Worm (Caenorhabditis elegans) whole organism, young adult: ENCODE results near the gene str-229.

ENCODE experiments used
- D2030.7 ChIP-seq: fragments of 200-800 bp; sonication (Bioruptor generic); IDR thresholded peaks from 2 replicates; pipeline ENCODE4 v1.3.6; 2022; ENCODE audit warnings: missing genetic modification reagents, missing genetic modification characterization, missing compliant biosample characterization
- F10E7.11 ChIP-seq: sonication (generic microtip); optimal IDR thresholded peaks from 2 replicates; lab custom pipeline; 2017; ENCODE audit warnings: mild to moderate bottlenecking, missing genetic modification characterization, moderate library complexity, missing compliant biosample characterization
- F22D6.2 ChIP-seq: sonication (generic microtip); optimal IDR thresholded peaks from 2 replicates; lab custom pipeline; 2016; ENCODE audit warnings: mild to moderate bottlenecking, missing genetic modification characterization, missing compliant biosample characterization
- F23B12.7 ChIP-seq: sonication (generic microtip); optimal IDR thresholded peaks from 2 replicates; lab custom pipeline; 2017; ENCODE audit warnings: missing genetic modification characterization, mild to moderate bottlenecking, missing compliant biosample characterization, antibody characterized with exemption, moderate library complexity; ENCODE audit not compliant: insufficient read depth
- F55B11.4 ChIP-seq: sonication (generic microtip); optimal IDR thresholded peaks from 2 replicates; lab custom pipeline; 2016; ENCODE audit warnings: missing compliant biosample characterization, missing genetic modification characterization, borderline replicate concordance; ENCODE audit not compliant: insufficient read depth
- F57C9.4 ChIP-seq: sonication (generic microtip); optimal IDR thresholded peaks from 2 replicates; lab custom pipeline; 2017; ENCODE audit warnings: mild to moderate bottlenecking, missing genetic modification characterization, missing compliant biosample characterization
- K12H6.12 ChIP-seq: fragments of 200-800 bp; sonication (Bioruptor generic); optimal IDR thresholded peaks from 2 replicates; lab custom pipeline; 2018; ENCODE audit warnings: mild to moderate bottlenecking, missing genetic modification characterization, missing compliant biosample characterization
- Y95B8A.8 ChIP-seq: fragments of 200-800 bp; sonication (Bioruptor generic); IDR thresholded peaks from 2 replicates; pipeline ENCODE4 v1.3.6; 2022; ENCODE audit warnings: missing genetic modification reagents, missing genetic modification characterization, missing compliant biosample characterization
- ama-1 ChIP-seq, 3 experiments: fragments of 150-350 bp in 1 of 3; sonication (generic microtip) in 2 of 3; optimal IDR thresholded peaks; 2 replicates each; lab custom pipeline; 2014 to 2018; ENCODE audit warnings: missing biosample characterization in 2 of 3, missing genetic modification characterization in 2 of 3, missing genetic modification reagents in 2 of 3
- aptf-2 ChIP-seq: fragments of 200-800 bp; sonication (Bioruptor generic); conservative IDR thresholded peaks from 2 replicates; pipeline ENCODE4 v1.3.6; 2022; ENCODE audit warnings: missing genetic modification reagents, missing genetic modification characterization, missing compliant biosample characterization
- atf-7 ChIP-seq: sonication (generic microtip); optimal IDR thresholded peaks from 2 replicates; lab custom pipeline; 2017; ENCODE audit warnings: mild to moderate bottlenecking, missing genetic modification characterization, missing compliant biosample characterization
- athp-1 ChIP-seq: sonication (generic microtip); optimal IDR thresholded peaks from 2 replicates; lab custom pipeline; 2017; ENCODE audit warnings: mild to moderate bottlenecking, missing genetic modification characterization, missing compliant biosample characterization
- ccch-3 ChIP-seq: fragments of 200-800 bp; sonication (Bioruptor generic); optimal IDR thresholded peaks from 2 replicates; lab custom pipeline; 2018; ENCODE audit warnings: mild to moderate bottlenecking, missing genetic modification characterization, missing compliant biosample characterization
- ceh-91 ChIP-seq: fragments of 200-800 bp; sonication (Bioruptor generic); IDR thresholded peaks from 2 replicates; pipeline ENCODE4 v1.3.6; 2022; ENCODE audit warnings: missing genetic modification reagents, missing genetic modification characterization, missing compliant biosample characterization
- dox-1 ChIP-seq: fragments of 200-800 bp; sonication (Bioruptor generic); IDR thresholded peaks from 2 replicates; pipeline ENCODE4 v1.3.6; 2022; ENCODE audit warnings: missing genetic modification reagents, missing genetic modification characterization, missing compliant biosample characterization
- dpl-1 ChIP-seq: fragments of 150-350 bp; optimal IDR thresholded peaks from 2 replicates; lab custom pipeline; 2014; ENCODE audit warnings: missing biosample characterization, missing genetic modification reagents, missing genetic modification characterization
- efl-1 ChIP-seq: fragments of 150-350 bp; optimal IDR thresholded peaks from 2 replicates; lab custom pipeline; 2014; ENCODE audit warnings: missing biosample characterization, missing genetic modification reagents, missing genetic modification characterization
- egrh-3 ChIP-seq: fragments of 200-800 bp; sonication (Bioruptor generic); IDR thresholded peaks from 2 replicates; pipeline ENCODE4 v1.3.6; 2022; ENCODE audit warnings: missing genetic modification reagents, missing genetic modification characterization, missing compliant biosample characterization
- gei-17 ChIP-seq: fragments of 200-800 bp; sonication (Bioruptor generic); optimal IDR thresholded peaks from 2 replicates; lab custom pipeline; 2018; ENCODE audit warnings: mild to moderate bottlenecking, missing genetic modification characterization, missing compliant biosample characterization
- hmg-1.2 ChIP-seq: fragments of 200-800 bp; sonication (Bioruptor generic); IDR thresholded peaks from 2 replicates; pipeline ENCODE4 v1.3.6; 2022; ENCODE audit warnings: missing genetic modification reagents, missing genetic modification characterization, missing compliant biosample characterization
- hrde-1 ChIP-seq: sonication (generic microtip); optimal IDR thresholded peaks from 2 replicates; lab custom pipeline; 2016; ENCODE audit warnings: missing genetic modification characterization, mild to moderate bottlenecking, missing compliant biosample characterization, moderate library complexity, missing genotype, missing genetic modification reagents, borderline replicate concordance
- lag-1 ChIP-seq: fragments of 200-800 bp; sonication (Bioruptor generic); IDR thresholded peaks from 2 replicates; pipeline ENCODE4 v1.3.6; 2022; ENCODE audit warnings: missing genetic modification reagents, missing genetic modification characterization, missing compliant biosample characterization
- let-607 ChIP-seq, 2 experiments: fragments of 200-800 bp in 1 of 2; sonication (Bioruptor generic) in 1 of 2; sonication (generic microtip) in 1 of 2; optimal IDR thresholded peaks; 2 replicates each; lab custom pipeline; 2016 to 2018; ENCODE audit warnings: mild to moderate bottlenecking in 2 of 2, missing compliant biosample characterization in 2 of 2, missing genetic modification characterization in 2 of 2, moderate library complexity in 2 of 2, missing genotype in 1 of 2
- lin-54 ChIP-seq: fragments of 200-800 bp; sonication (Bioruptor generic); optimal IDR thresholded peaks from 2 replicates; lab custom pipeline; 2018; ENCODE audit warnings: mild to moderate bottlenecking, missing genetic modification characterization, missing compliant biosample characterization
- lir-1 ChIP-seq: fragments of 200-800 bp; sonication (Bioruptor generic); conservative IDR thresholded peaks from 2 replicates; pipeline ENCODE4 v1.3.6; 2022; ENCODE audit warnings: missing genetic modification reagents, missing genetic modification characterization, missing compliant biosample characterization
- lsl-1 ChIP-seq: fragments of 200-800 bp; sonication (Bioruptor generic); optimal IDR thresholded peaks from 2 replicates; lab custom pipeline; 2018; ENCODE audit warnings: mild to moderate bottlenecking, missing genetic modification characterization, moderate library complexity, missing compliant biosample characterization
- lsy-27 ChIP-seq: sonication (generic microtip); optimal IDR thresholded peaks from 2 replicates; lab custom pipeline; 2017; ENCODE audit warnings: missing genetic modification characterization, mild to moderate bottlenecking, missing compliant biosample characterization, antibody characterized with exemption, missing genotype, borderline replicate concordance; ENCODE audit not compliant: insufficient read depth
- madf-6 ChIP-seq: fragments of 200-800 bp; sonication (Bioruptor generic); IDR thresholded peaks from 2 replicates; pipeline ENCODE4 v1.3.6; 2022; ENCODE audit warnings: missing genetic modification reagents, missing genetic modification characterization, missing compliant biosample characterization
- madf-8 ChIP-seq: fragments of 200-800 bp; sonication (Bioruptor generic); conservative IDR thresholded peaks from 2 replicates; pipeline ENCODE4 v1.3.6; 2022; ENCODE audit warnings: missing genetic modification reagents, missing genetic modification characterization, missing compliant biosample characterization
- mel-28 ChIP-seq: sonication (generic microtip); optimal IDR thresholded peaks from 2 replicates; lab custom pipeline; 2016; ENCODE audit warnings: borderline replicate concordance, mild to moderate bottlenecking, missing genetic modification characterization, missing compliant biosample characterization
- mxl-1 ChIP-seq: sonication (generic microtip); optimal IDR thresholded peaks from 2 replicates; lab custom pipeline; 2016; ENCODE audit warnings: missing genetic modification characterization, missing compliant biosample characterization
- nfya-2 ChIP-seq: fragments of 200-800 bp; sonication (Bioruptor generic); IDR thresholded peaks from 2 replicates; pipeline ENCODE4 v1.3.6; 2022; ENCODE audit warnings: missing genetic modification reagents, missing genetic modification characterization, missing compliant biosample characterization
- nhr-27 ChIP-seq: fragments of 200-800 bp; sonication (Bioruptor generic); optimal IDR thresholded peaks from 2 replicates; lab custom pipeline; 2018; ENCODE audit warnings: mild to moderate bottlenecking, missing genetic modification characterization, moderate library complexity, missing compliant biosample characterization
- repo-1 ChIP-seq: sonication (generic microtip); optimal IDR thresholded peaks from 2 replicates; lab custom pipeline; 2017; ENCODE audit warnings: mild to moderate bottlenecking, missing genetic modification characterization, missing compliant biosample characterization
- rpc-1 ChIP-seq, 2 experiments: fragments of 150-350 bp in 1 of 2; sonication (generic microtip) in 1 of 2; optimal IDR thresholded peaks; 2 replicates each; lab custom pipeline; 2014 to 2018; ENCODE audit warnings: missing biosample characterization in 1 of 2, missing genetic modification characterization in 1 of 2, missing genetic modification reagents in 1 of 2, missing genotype in 1 of 2
- snpc-1.3 ChIP-seq: sonication (generic microtip); optimal IDR thresholded peaks from 2 replicates; lab custom pipeline; 2017; ENCODE audit warnings: missing genetic modification characterization, mild to moderate bottlenecking, missing compliant biosample characterization, antibody characterized with exemption, moderate library complexity, missing genotype, missing genetic modification reagents; ENCODE audit not compliant: insufficient read depth
- snpc-3.4 ChIP-seq: sonication (generic microtip); optimal IDR thresholded peaks from 2 replicates; lab custom pipeline; 2017; ENCODE audit warnings: missing genetic modification characterization, mild to moderate bottlenecking, missing compliant biosample characterization, antibody characterized with exemption, moderate library complexity, missing genotype, missing genetic modification reagents
- sptf-2 ChIP-seq: fragments of 200-800 bp; sonication (Bioruptor generic); optimal IDR thresholded peaks from 2 replicates; lab custom pipeline; 2018; ENCODE audit warnings: mild to moderate bottlenecking, missing genetic modification characterization, missing compliant biosample characterization
- tbp1 ChIP-seq: fragments of 200-800 bp; sonication (Bioruptor generic); optimal IDR thresholded peaks from 2 replicates; lab custom pipeline; 2018; ENCODE audit warnings: mild to moderate bottlenecking, missing genetic modification characterization, missing compliant biosample characterization
- tlf-1 ChIP-seq: fragments of 200-800 bp; sonication (Bioruptor generic); optimal IDR thresholded peaks from 2 replicates; lab custom pipeline; 2018; ENCODE audit warnings: mild to moderate bottlenecking, missing genetic modification characterization, missing compliant biosample characterization
- xnd-1 ChIP-seq: sonication (generic microtip); optimal IDR thresholded peaks from 2 replicates; lab custom pipeline; 2016; ENCODE audit warnings: missing genotype, missing genetic modification reagents, missing genetic modification characterization, missing compliant biosample characterization
- zfh-2 ChIP-seq: fragments of 200-800 bp; sonication (Bioruptor generic); conservative IDR thresholded peaks from 2 replicates; pipeline ENCODE4 v1.3.6; 2022; ENCODE audit warnings: missing genetic modification reagents, missing genetic modification characterization, missing compliant biosample characterization
- ztf-18 ChIP-seq: sonication (generic microtip); optimal IDR thresholded peaks from 2 replicates; lab custom pipeline; 2016; ENCODE audit warnings: missing genotype, mild to moderate bottlenecking, missing genetic modification characterization, missing compliant biosample characterization
- ztf-22 ChIP-seq: fragments of 200-800 bp; sonication (Bioruptor generic); optimal IDR thresholded peaks from 2 replicates; lab custom pipeline; 2018; ENCODE audit warnings: mild to moderate bottlenecking, missing genetic modification characterization, moderate library complexity, missing compliant biosample characterization
- ztf-28 ChIP-seq: fragments of 200-800 bp; sonication (Bioruptor generic); IDR thresholded peaks from 2 replicates; pipeline ENCODE4 v1.3.6; 2022; ENCODE audit warnings: missing genetic modification reagents, missing genetic modification characterization, missing compliant biosample characterization

The str-229 gene

DNA sequence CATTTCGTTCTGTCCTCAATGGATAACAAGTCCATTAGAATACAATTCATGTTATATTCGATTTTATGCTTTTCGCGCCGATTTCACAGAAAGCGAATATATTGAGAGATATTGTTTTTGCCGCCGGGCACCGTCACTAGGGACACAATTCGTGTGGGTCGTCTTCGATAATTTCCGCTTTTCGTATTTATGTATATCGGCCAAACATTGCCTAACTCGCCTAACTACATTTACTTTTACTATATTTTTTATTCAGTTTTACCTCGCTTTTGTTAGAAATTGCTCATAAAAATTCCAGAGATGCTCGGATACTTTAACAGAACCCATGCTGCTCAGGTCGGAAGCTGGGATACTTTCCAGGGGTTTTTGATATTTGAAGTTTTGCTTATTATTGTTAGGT lies 7.7 kb downstream of the str-229 start, which contains the start of gene sre-9:
Gene sre-9 (plus strand): TSS at position 301 of the 400 bp plus-strand sequence.
- TF ChIP-seq F55B11.4 (tag; lab: Kevin White, UChicago) = no peak
- no peak for TF ChIP-seq sptf-2
- no peak for TF ChIP-seq tlf-1 (GFP tag; lab: Kevin White, UChicago)
- no peak for TF ChIP-seq lag-1
- no peak for TF ChIP-seq nfya-2 (GFP tag; lab: Robert Waterston, UW)
- no peak for TF ChIP-seq F22D6.2 (tag; lab: Kevin White, UChicago)
- TF ChIP-seq athp-1 (tag; lab: Kevin White, UChicago) = no peak
- no peak for TF ChIP-seq F23B12.7
- no peak for TF ChIP-seq ztf-22 (GFP tag; lab: Kevin White, UChicago)
- no peak for TF ChIP-seq lin-54 (GFP tag; lab: Kevin White, UChicago)

DNA sequence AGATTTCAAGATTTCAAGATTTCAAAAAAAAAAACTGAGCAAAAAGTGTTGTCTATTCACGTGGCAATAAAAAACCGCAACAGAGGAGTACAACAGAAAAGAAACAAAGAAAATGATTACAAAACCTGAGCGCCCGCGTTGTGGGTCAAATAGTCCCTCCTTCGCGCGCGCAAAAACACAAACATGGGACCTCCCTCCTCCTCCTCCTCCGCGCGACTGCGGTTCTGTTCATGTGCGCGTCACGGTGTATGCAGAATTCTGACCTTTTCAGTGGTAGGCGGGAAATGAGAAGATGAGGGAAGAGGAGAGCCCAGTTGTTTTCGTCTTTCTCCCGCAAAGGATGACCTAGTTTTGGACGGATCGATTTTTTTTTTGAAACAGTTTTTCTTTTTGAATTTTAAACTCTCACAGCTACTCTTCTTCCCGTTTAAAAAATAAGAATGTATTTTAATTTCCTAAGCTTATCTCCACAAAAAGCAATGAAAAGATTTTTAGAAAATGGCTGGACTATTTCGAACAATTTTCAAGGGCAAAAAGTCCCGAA lies 9.9 kb downstream of the str-229 start, which contains the start of gene C17E7.4:
Gene C17E7.4 (plus strand): TSS at position 494 of the 544 bp plus-strand sequence.
- TF ChIP-seq mxl-1 (no peak), ztf-18 (tag; lab: Kevin White, UChicago) (no peak), mel-28 (tag; lab: Kevin White, UChicago) (no peak), lsy-27 (no peak), lsl-1 (GFP tag; lab: Kevin White, UChicago) (peak; percentile 9), snpc-3.4 (peak; percentile 16), hmg-1.2 (GFP tag; lab: Robert Waterston, UW) (peak; percentile 54; the same call in 1 of the 2 replicates), efl-1 (GFP tag; lab: Kevin White, UChicago) (peak; percentile 89), lir-1 (GFP tag; lab: Robert Waterston, UW) (no peak), rpc-1 (optimal IDR thresholded peaks at IDR 0.05; lab: Kevin White, UChicago) (no peak), rpc-1 (tag; optimal IDR thresholded peaks at IDR 0.05; lab: Kevin White, UChicago) (no peak), gei-17 (GFP tag; lab: Kevin White, UChicago) (no peak), nhr-27 (tag; lab: Kevin White, UChicago) (no peak), Y95B8A.8 (GFP tag; lab: Robert Waterston, UW) (no peak), madf-6 (GFP tag; lab: Robert Waterston, UW) (peak; percentile 88), egrh-3 (peak; percentile 70), F57C9.4 (no peak), ceh-91 (peak; percentile 44; the same call in 1 of the 2 replicates), aptf-2 (no peak), snpc-1.3 (no peak), hrde-1 (tag; lab: Kevin White, UChicago) (no peak), tbp1 (no peak), repo-1 (tag; lab: Kevin White, UChicago) (no peak), ztf-28 (GFP tag; lab: Robert Waterston, UW) (no peak), zfh-2 (no peak), let-607 (tag; optimal IDR thresholded peaks at IDR 0.05; lab: Kevin White, UChicago) (no peak), ccch-3 (GFP tag; lab: Kevin White, UChicago) (no peak), D2030.7 (GFP tag; lab: Robert Waterston, UW) (peak; percentile 47; the same call in 1 of the 2 replicates), K12H6.12 (no peak), dpl-1 (peak; percentile 69), F10E7.11 (tag; lab: Kevin White, UChicago) (no peak), madf-8 (peak; percentile 72), ama-1 (optimal IDR thresholded peaks at IDR 0.05; lab: Kevin White, UChicago) (no peak), ama-1 (GFP tag; optimal IDR thresholded peaks at IDR 0.05; lab: Kevin White, UChicago) (no peak), xnd-1 (tag; lab: Kevin White, UChicago) (peak; percentile 48), atf-7 (tag; lab: Kevin White, UChicago) (no peak), dox-1 (GFP tag; lab: Robert Waterston, UW) (peak; percentile 62; the same call in 1 of the 2 replicates)
